Worm (Caenorhabditis elegans): ENCODE data around the gene F36F12.2.
"Not testable (repeated sequence)": the region's sequence is repeated elsewhere in the genome, so short reads cannot be mapped to it uniquely, and the experiment has no call there.

Gene F36F12.2

ce11 chrV:2095204-2095603 is at the start of gene F36F12.2:
TSS of gene F36F12.2 (minus strand) at chrV:2095304.
- no peak for TF ChIP-seq ztf-22 (GFP tag; optimal IDR thresholded peaks at IDR 0.05)
- no peak for TF ChIP-seq F55B11.4 (tag; optimal IDR thresholded peaks at IDR 0.05; ENCODE audit: borderline replicate concordance, insufficient read depth)
- TF ChIP-seq chd-7 (tag; optimal IDR thresholded peaks at IDR 0.05), result no peak
- TF ChIP-seq ceh-58 (GFP tag; IDR thresholded peaks at IDR 0.05), result no peak

DNA sequence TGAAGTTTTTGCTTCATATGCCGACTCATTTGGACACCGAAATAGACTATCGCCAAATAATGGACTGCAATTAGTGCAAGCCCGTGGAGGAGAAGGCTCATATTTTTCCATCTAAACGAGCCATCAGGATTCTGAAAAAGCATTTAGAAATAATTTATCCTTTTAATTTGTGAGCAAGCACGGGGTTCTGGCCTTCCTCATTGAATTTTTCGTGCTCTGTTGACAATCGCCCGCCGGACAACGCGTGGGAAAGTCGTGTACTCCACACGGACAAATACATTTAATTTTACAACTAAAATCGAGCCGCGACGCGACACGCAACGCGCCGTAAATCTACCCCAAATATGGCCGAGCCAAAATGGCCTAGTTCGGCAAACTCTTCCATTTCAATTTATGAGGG is 49.3 kb upstream of the F36F12.2 start, which contains the start of gene F22F7.12:
TSS of gene F22F7.12 (minus strand) at position 101 of the 400 bp plus-strand sequence.
- TF ChIP-seq sptf-2 (GFP tag; optimal IDR thresholded peaks at IDR 0.05); ztf-6 (GFP tag; IDR thresholded peaks at IDR 0.05); ceh-40 (GFP tag; IDR thresholded peaks at IDR 0.05): not testable (repeated sequence)

ce11 chrV:2139918-2140317 is 44.8 kb upstream of the F36F12.2 start, which contains the start of gene F22F7.7:
TSS of gene F22F7.7 (minus strand) at chrV:2140042.
- TF ChIP-seq F10E7.11 (tag; optimal IDR thresholded peaks at IDR 0.05) (no peak), madf-6 (GFP tag; IDR thresholded peaks at IDR 0.05) (no peak), hlh-26 (GFP tag; conservative IDR thresholded peaks at IDR 0.05) (no peak), B0035.1 (tag; optimal IDR thresholded peaks at IDR 0.05) (no peak), snpc-3.4 (tag; optimal IDR thresholded peaks at IDR 0.05) (no peak), dpl-1 (GFP tag; optimal IDR thresholded peaks at IDR 0.05) (no peak), Y56A3A.18 (GFP tag; IDR thresholded peaks at IDR 0.05) (no peak), snpc-1.1 (tag; optimal IDR thresholded peaks at IDR 0.05; ENCODE audit: insufficient read depth) (no peak), snpc-4 (GFP tag; optimal IDR thresholded peaks at IDR 0.05) (no peak), snpc-4 (tag; optimal IDR thresholded peaks at IDR 0.05) (no peak), nhr-90 (tag; optimal IDR thresholded peaks at IDR 0.05) (no peak), mcd-1 (GFP tag; IDR thresholded peaks at IDR 0.05) (no peak)

DNA sequence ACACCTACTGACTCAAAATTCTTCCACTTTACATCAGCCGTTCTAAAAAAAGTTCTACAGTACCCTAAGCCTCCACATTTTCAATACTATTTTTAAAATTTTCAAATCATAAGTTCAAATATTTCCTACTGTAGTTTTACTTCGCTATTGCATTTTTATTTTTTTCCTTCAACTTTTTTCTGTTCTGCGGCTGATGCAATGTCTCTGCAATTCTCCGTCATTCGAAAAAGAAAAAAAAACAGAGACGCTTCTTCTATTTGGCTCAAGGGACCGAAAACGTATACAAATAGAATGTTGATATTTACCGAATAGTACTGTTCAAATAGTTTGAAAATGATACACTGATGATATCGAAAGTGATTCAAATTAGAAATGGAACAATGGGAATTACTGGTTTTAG is 43.2 kb upstream of the F36F12.2 start:
- TF ChIP-seq sdz-38 (tag; optimal IDR thresholded peaks at IDR 0.05), result no peak
- TF ChIP-seq fkh-3 (tag; optimal IDR thresholded peaks at IDR 0.05), result no peak
- no peak for TF ChIP-seq rcor-1 (GFP tag; IDR thresholded peaks at IDR 0.05)
- TF ChIP-seq nhr-90 (tag; optimal IDR thresholded peaks at IDR 0.05), result no peak
- no peak for TF ChIP-seq B0336.3 (GFP tag; IDR thresholded peaks at IDR 0.05)
- no peak for TF ChIP-seq unc-130 (GFP tag; optimal IDR thresholded peaks at IDR 0.05)
- TF ChIP-seq C06A6.2 (GFP tag; conservative IDR thresholded peaks at IDR 0.05), result no peak
- TF ChIP-seq dpl-1 (GFP tag; optimal IDR thresholded peaks at IDR 0.05), result no peak
- no peak for TF ChIP-seq B0261.1 (tag; optimal IDR thresholded peaks at IDR 0.05)
- TF ChIP-seq zim-3 (tag; optimal IDR thresholded peaks at IDR 0.05), result no peak
- no peak for TF ChIP-seq ekl-4 (GFP tag; IDR thresholded peaks at IDR 0.05)
- no peak for TF ChIP-seq lsl-1 (GFP tag; optimal IDR thresholded peaks at IDR 0.05)
- no peak for TF ChIP-seq madf-3 (GFP tag; IDR thresholded peaks at IDR 0.05)
- TF ChIP-seq ceh-100 (GFP tag; IDR thresholded peaks at IDR 0.05), result no peak
- no peak for TF ChIP-seq ceh-27 (GFP tag; optimal IDR thresholded peaks at IDR 0.05)

ce11 chrV:2137010-2137409 is 41.9 kb upstream of the F36F12.2 start:
- TF ChIP-seq nhr-80 (tag; optimal IDR thresholded peaks at IDR 0.05) (peak; percentile 53), dpff-1 (tag; optimal IDR thresholded peaks at IDR 0.05) (no peak)
